Fruit fly (Drosophila melanogaster): ENCODE measurements around the gene Dci.
"Not testable (repeated sequence)": the region's sequence is repeated elsewhere in the genome, so short reads cannot be mapped to it uniquely, and the experiment has no call there.

Gene Dci

DNA sequence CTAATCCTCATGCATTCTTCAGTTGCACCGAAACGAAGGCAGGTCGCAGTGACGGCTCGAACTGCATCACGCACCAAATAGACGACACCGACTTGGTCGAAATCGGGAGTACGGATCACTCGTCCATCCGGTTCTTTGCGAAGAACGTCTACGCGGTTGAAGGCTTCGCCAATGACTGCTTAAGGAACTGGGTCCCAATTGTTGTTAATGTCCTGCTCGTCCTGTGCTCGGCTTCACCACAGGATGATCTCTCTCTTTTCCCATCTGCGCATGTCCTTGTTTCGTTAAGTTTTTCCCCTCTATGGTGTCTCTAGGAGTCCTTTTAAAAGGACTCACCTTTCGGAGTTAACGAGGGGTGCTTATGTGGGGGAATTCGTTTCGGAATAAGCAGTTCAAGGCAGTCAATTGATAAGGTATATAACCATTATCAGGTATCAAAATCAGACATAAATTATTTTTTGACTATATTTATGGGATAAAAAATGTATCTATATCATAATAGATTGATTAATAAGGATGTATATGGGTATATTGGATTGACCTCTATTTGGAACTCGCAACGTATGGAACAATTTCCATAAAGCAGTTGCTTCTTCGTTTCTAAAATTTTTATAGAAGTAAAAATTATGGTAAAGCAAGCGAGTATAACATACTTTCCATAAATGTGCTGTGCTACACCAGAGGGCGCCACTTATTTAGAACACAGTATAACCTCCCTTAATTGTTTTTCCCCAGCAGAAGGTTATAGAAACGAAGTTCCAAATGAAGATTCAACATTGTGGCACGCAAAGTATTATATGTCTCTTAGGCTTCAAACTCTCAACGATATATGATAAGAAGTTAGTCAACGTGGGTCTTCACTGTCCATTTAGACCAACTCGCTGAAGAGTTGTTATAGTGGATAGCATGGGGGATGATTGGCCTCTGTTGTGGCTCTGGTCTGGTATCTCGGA, 6.2 kb downstream of the Dci start, which contains the start of gene dpr20 (continued):
- TF ChIP-seq NfI (GFP tag; optimal IDR thresholded peaks at IDR 0.05) (peak; percentile 85), CG18476 (GFP tag; optimal IDR thresholded peaks at IDR 0.05) (peak; percentile 32), CG7271 (tag; optimal IDR thresholded peaks at IDR 0.05) (no peak), CG15601 (tag; optimal IDR thresholded peaks at IDR 0.05) (peak; percentile 42), Jarid2 (GFP tag; optimal IDR thresholded peaks at IDR 0.05) (no peak), CG3838 (GFP tag; optimal IDR thresholded peaks at IDR 0.05) (no peak), CG34422 (GFP tag; IDR thresholded peaks at IDR 0.05) (peak; percentile 86), Hmr (GFP tag; optimal IDR thresholded peaks at IDR 0.05) (peak; percentile 74), shn (GFP tag; optimal IDR thresholded peaks at IDR 0.05) (peak; percentile 68), CG12219 (GFP tag; optimal IDR thresholded peaks at IDR 0.05) (peak; percentile 73), CG9797 (GFP tag; optimal IDR thresholded peaks at IDR 0.05) (no peak), az2 (GFP tag; optimal IDR thresholded peaks at IDR 0.05) (peak; percentile 65)

DNA sequence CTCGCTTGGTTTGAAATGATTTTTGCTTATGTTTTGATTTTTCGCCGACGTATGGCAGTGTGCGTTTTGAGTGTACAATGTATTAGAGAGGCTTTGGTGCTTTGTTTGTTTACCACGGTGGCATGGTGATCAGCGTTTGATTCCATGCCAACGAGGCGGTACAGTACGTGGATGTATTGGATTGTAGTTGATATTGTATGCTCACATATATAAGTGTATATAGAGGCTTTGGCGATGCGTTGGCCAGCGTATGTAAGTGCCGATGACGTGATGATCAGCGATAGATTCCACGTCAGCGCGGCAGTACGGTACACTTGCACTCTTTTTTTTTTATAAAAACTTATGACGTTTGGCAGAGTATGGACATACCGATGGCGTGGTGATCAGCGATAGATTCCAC, 13.9 kb downstream of the Dci start, which contains the start of gene CG12502:
CG12502 (plus strand) TSS at position 301 of the 400 bp plus-strand sequence.
- not testable (repeated sequence) for TF ChIP-seq CG34422 (GFP tag; IDR thresholded peaks at IDR 0.05); maf-S (GFP tag; optimal IDR thresholded peaks at IDR 0.05); Nf-YB (GFP tag; optimal IDR thresholded peaks at IDR 0.05)

DNA sequence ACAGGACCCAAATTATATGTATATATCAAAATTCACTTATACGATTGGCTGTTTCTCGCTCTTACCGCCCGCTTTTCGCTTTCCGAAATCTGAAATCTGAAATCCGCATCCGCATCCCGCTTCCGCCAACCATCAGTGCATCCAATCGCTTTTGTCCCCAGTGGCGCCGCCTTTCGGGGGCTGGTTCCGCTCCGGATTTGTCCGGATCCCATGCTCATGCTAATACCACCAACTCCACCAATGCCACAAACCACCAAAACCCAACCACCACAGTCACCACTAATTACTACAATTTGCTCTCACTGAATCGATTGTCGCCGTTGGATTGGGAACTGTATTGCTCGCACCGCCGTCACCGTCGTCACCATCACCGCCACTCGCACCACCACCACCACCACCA, 17.7 kb downstream of the Dci start:
- TF ChIP-seq pita (GFP tag; optimal IDR thresholded peaks at IDR 0.05): peak; percentile 18
- peak; percentile 88 for TF ChIP-seq CTCF (GFP tag; optimal IDR thresholded peaks at IDR 0.05)
- TF ChIP-seq ERR (GFP tag; optimal IDR thresholded peaks at IDR 0.05): no peak
- peak; percentile 88 for TF ChIP-seq CG15514 (GFP tag; optimal IDR thresholded peaks at IDR 0.05)
- no peak for TF ChIP-seq BEAF-32 (GFP tag; optimal IDR thresholded peaks at IDR 0.05)
- no peak for TF ChIP-seq cwo (GFP tag; optimal IDR thresholded peaks at IDR 0.05)
- TF ChIP-seq CG12155 (GFP tag; optimal IDR thresholded peaks at IDR 0.05): no peak
- TF ChIP-seq oc (tag; optimal IDR thresholded peaks at IDR 0.05): no peak

DNA sequence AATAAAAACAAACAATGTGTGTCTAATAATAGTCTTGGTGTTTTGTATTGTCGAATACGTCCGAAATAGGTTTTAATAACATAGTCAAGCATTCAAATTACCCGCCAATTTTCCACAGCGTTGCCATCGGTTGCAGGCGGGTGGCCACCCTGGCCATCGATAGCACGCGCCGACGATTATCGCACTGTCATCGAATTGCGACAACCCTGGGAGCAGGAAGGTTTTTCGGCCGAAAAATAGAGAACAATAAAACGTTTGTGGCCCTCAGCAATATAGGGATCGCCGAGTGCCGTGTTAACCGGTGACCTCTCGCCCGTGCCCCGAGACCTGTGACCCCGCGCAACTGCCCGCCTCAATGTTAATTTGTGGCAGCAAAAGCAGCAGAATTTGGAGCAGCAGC, 20.6 kb downstream of the Dci start, which contains the start of gene Usp10:
Usp10 (plus strand) TSS at position 187 of the 400 bp plus-strand sequence.
- peak; percentile 15 for TF ChIP-seq sug (tag; optimal IDR thresholded peaks at IDR 0.05)
- 0 out of 2 replicates have a peak, but pooled peaks have one; percentile 19 for TF ChIP-seq NFAT (GFP tag; IDR thresholded peaks at IDR 0.05)
- no peak for TF ChIP-seq bowl (GFP tag; IDR thresholded peaks at IDR 0.05)
- TF ChIP-seq CG11560 (tag; IDR thresholded peaks at IDR 0.05): no peak
- TF ChIP-seq CG2712 (tag; optimal IDR thresholded peaks at IDR 0.05): peak; percentile 2
- TF ChIP-seq bab2 (GFP tag; optimal IDR thresholded peaks at IDR 0.05): no peak
- TF ChIP-seq crc (GFP tag; optimal IDR thresholded peaks at IDR 0.05): no peak
- peak; percentile 1 for TF ChIP-seq CG12155 (GFP tag; optimal IDR thresholded peaks at IDR 0.05)
- peak; percentile 42 for TF ChIP-seq Myb (GFP tag; optimal IDR thresholded peaks at IDR 0.05)
- peak; percentile 74 for TF ChIP-seq unc-4 (GFP tag; IDR thresholded peaks at IDR 0.05; ENCODE audit: partially characterized antibody)
- peak; percentile 93 for TF ChIP-seq pzg (GFP tag; optimal IDR thresholded peaks at IDR 0.05)
- TF ChIP-seq CG13775 (GFP tag; optimal IDR thresholded peaks at IDR 0.05): no peak
- TF ChIP-seq tx (GFP tag; optimal IDR thresholded peaks at IDR 0.05): no peak
- no peak for TF ChIP-seq lmd (GFP tag; IDR thresholded peaks at IDR 0.05)
- TF ChIP-seq knrl (GFP tag; IDR thresholded peaks at IDR 0.05; ENCODE audit: partially characterized antibody): peak; percentile 73
- peak in 1 of 2 experiments; percentile 40 for TF ChIP-seq Hr78 (GFP tag; optimal IDR thresholded peaks at IDR 0.05)
- TF ChIP-seq CG12219 (GFP tag; optimal IDR thresholded peaks at IDR 0.05): no peak
- peak; percentile 26 for TF ChIP-seq gfzf (GFP tag; optimal IDR thresholded peaks at IDR 0.05)
- TF ChIP-seq CTCF (GFP tag; optimal IDR thresholded peaks at IDR 0.05): peak; percentile 30
- no peak for TF ChIP-seq CG8290 (GFP tag; optimal IDR thresholded peaks at IDR 0.05)
- peak in 1 of 2 experiments; percentile 47 for TF ChIP-seq CG8290 (tag; optimal IDR thresholded peaks at IDR 0.05)
- no peak for TF ChIP-seq CG43689 (GFP tag; IDR thresholded peaks at IDR 0.05)
- TF ChIP-seq phol (tag; optimal IDR thresholded peaks at IDR 0.05): peak; percentile 34
- no peak for TF ChIP-seq caup (GFP tag; optimal IDR thresholded peaks at IDR 0.05; ENCODE audit: severe bottlenecking)

All from whole organism, embryonic.